Worm (Caenorhabditis elegans): Measurements from ENCODE around the gene pacl-1.

The pacl-1 gene

DNA sequence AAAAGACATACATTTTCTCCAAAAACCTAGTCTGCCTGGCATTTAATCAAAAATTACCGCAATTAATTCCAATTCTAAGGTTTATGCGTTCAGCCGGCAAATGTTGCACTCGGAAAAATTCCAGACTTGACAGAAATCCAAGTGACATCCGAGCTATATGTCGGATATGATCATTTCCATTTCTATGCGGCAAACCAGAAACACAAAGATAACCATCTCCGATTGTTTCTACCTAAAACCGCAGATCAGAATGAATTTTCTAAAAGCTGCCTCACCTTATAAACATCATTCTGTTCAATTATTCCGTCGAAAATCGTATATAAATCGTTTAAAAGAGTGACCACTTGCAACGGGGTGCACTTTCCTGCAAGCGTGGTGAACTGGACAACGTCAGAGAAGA lies 26.1 kb downstream of the pacl-1 start:
- TF ChIP-seq vab-15 (tag; optimal IDR thresholded peaks at IDR 0.05) (no peak), ztf-11 (tag; optimal IDR thresholded peaks at IDR 0.05) (no peak), nhr-76 (tag; optimal IDR thresholded peaks at IDR 0.05) (no peak), F16B12.6 (tag; optimal IDR thresholded peaks at IDR 0.05) (no peak), mab-9 (GFP tag; IDR thresholded peaks at IDR 0.05) (no peak), lin-39 (tag; optimal IDR thresholded peaks at IDR 0.05) (no peak), ceh-88 (GFP tag; IDR thresholded peaks at IDR 0.05) (no peak), unc-86 (tag; optimal IDR thresholded peaks at IDR 0.05) (no peak), nhr-77 (tag; optimal IDR thresholded peaks at IDR 0.05) (no peak), unc-62 (GFP tag; optimal IDR thresholded peaks at IDR 0.05) (no peak), C16A3.4 (tag; optimal IDR thresholded peaks at IDR 0.05) (no peak), C34B4.2 (tag; optimal IDR thresholded peaks at IDR 0.05) (no peak), nhr-90 (tag; optimal IDR thresholded peaks at IDR 0.05; ENCODE audit: poor library complexity) (no peak), unc-30 (tag; optimal IDR thresholded peaks at IDR 0.05) (no peak), fkh-8 (tag; optimal IDR thresholded peaks at IDR 0.05) (no peak), hpl-2 (GFP tag; optimal IDR thresholded peaks at IDR 0.05) (no peak), isw-1 (GFP tag; IDR thresholded peaks at IDR 0.05) (no peak), nhr-237 (tag; optimal IDR thresholded peaks at IDR 0.05) (no peak), Y116A8C.19 (tag; optimal IDR thresholded peaks at IDR 0.05; ENCODE audit: borderline replicate concordance) (no peak)

ce11 chrV:16246579-16246978 lies 28.7 kb downstream of the pacl-1 start, which contains the start of gene srh-95:
TSS of gene srh-95 (plus strand) at chrV:16246879.
- no peak for TF ChIP-seq nhr-76 (tag; optimal IDR thresholded peaks at IDR 0.05)
- no peak for TF ChIP-seq nhr-90 (tag; optimal IDR thresholded peaks at IDR 0.05; ENCODE audit: poor library complexity)
- TF ChIP-seq ceh-88 (GFP tag; IDR thresholded peaks at IDR 0.05), result no peak
- TF ChIP-seq efl-1 (optimal IDR thresholded peaks at IDR 0.05), result no peak
- no peak for TF ChIP-seq efl-1 (GFP tag; optimal IDR thresholded peaks at IDR 0.05 in 1 of 2)
- TF ChIP-seq snpc-4 (tag; optimal IDR thresholded peaks at IDR 0.05), result no peak
- TF ChIP-seq unc-98 (GFP tag; IDR thresholded peaks at IDR 0.05), result no peak
- TF ChIP-seq jun-1 (tag; optimal IDR thresholded peaks at IDR 0.05), result no peak
- TF ChIP-seq lsy-2 (tag; optimal IDR thresholded peaks at IDR 0.05), result no peak

- TF ChIP-seq zag-1 (tag; optimal IDR thresholded peaks at IDR 0.05), result no peak
- TF ChIP-seq lin-14 (GFP tag; optimal IDR thresholded peaks at IDR 0.05), result no peak
- TF ChIP-seq ceh-90 (tag; optimal IDR thresholded peaks at IDR 0.05), result no peak
- no peak for TF ChIP-seq pag-3 (tag; optimal IDR thresholded peaks at IDR 0.05; ENCODE audit: borderline replicate concordance, insufficient read depth)
- TF ChIP-seq lin-15B (tag; optimal IDR thresholded peaks at IDR 0.05), result no peak
- no peak for TF ChIP-seq F16B12.6 (tag; optimal IDR thresholded peaks at IDR 0.05)
- no peak for TF ChIP-seq tlp-1 (tag; optimal IDR thresholded peaks at IDR 0.05)
- no peak for TF ChIP-seq alr-1 (tag; optimal IDR thresholded peaks at IDR 0.05; ENCODE audit: borderline replicate concordance)
- no peak for TF ChIP-seq nhr-71 (tag; optimal IDR thresholded peaks at IDR 0.05)
- TF ChIP-seq unc-130 (tag; optimal IDR thresholded peaks at IDR 0.05), result no peak
- TF ChIP-seq sox-4 (tag; optimal IDR thresholded peaks at IDR 0.05), result no peak
- no peak for TF ChIP-seq ceh-63 (GFP tag; optimal IDR thresholded peaks at IDR 0.05)
- no peak for TF ChIP-seq jun-1 (tag; optimal IDR thresholded peaks at IDR 0.05)
- no peak for TF ChIP-seq nhr-237 (tag; optimal IDR thresholded peaks at IDR 0.05)
- no peak for TF ChIP-seq egl-13 (tag; optimal IDR thresholded peaks at IDR 0.05)
- TF ChIP-seq dsc-1 (tag; optimal IDR thresholded peaks at IDR 0.05), result no peak
- no peak for TF ChIP-seq fkh-4 (tag; optimal IDR thresholded peaks at IDR 0.05; ENCODE audit: borderline replicate concordance)
- no peak for TF ChIP-seq isw-1 (GFP tag; IDR thresholded peaks at IDR 0.05)
These were observed 31.2 kb downstream of the pacl-1 start, which contains the start of gene srh-104 for ce11 chrV:16244078-16244477. TSS of gene srh-104 (minus strand) at chrV:16244178.

- TF ChIP-seq tlp-1 (tag; optimal IDR thresholded peaks at IDR 0.05) (no peak), xbp-1 (tag; optimal IDR thresholded peaks at IDR 0.05) (no peak), lin-13 (GFP tag; optimal IDR thresholded peaks at IDR 0.05) (no peak), pax-3 (tag; optimal IDR thresholded peaks at IDR 0.05) (no peak), mef-2 (tag; optimal IDR thresholded peaks at IDR 0.05) (no peak), mdl-1 (tag; optimal IDR thresholded peaks at IDR 0.05) (no peak), fkh-4 (tag; optimal IDR thresholded peaks at IDR 0.05; ENCODE audit: borderline replicate concordance) (no peak), nhr-77 (tag; optimal IDR thresholded peaks at IDR 0.05) (no peak), nhr-28 (tag; optimal IDR thresholded peaks at IDR 0.05) (no peak), blmp-1 (tag; optimal IDR thresholded peaks at IDR 0.05) (no peak), nhr-47 (tag; optimal IDR thresholded peaks at IDR 0.05) (no peak), F16B12.6 (tag; optimal IDR thresholded peaks at IDR 0.05) (no peak), dsc-1 (tag; optimal IDR thresholded peaks at IDR 0.05) (no peak), Y116A8C.19 (tag; optimal IDR thresholded peaks at IDR 0.05; ENCODE audit: borderline replicate concordance) (no peak), lin-39 (tag; optimal IDR thresholded peaks at IDR 0.05) (no peak), lir-3 (tag; optimal IDR thresholded peaks at IDR 0.05; ENCODE audit: poor library complexity) (no peak), efl-3 (GFP tag; optimal IDR thresholded peaks at IDR 0.05) (no peak)
These were observed 38.0 kb downstream of the pacl-1 start, which contains the start of gene F21H7.5 for ce11 chrV:16237223-16237622. TSS of gene F21H7.5 (plus strand) at chrV:16237523.
